Fruit fly (Drosophila melanogaster): ENCODE data around the gene CG32152.

CG32152 gene

dm6 chr3L:16181330-16181830 lies 37.5 kb upstream of the CG32152 start (continued):
- TF ChIP-seq HmgD (GFP tag; optimal IDR thresholded peaks at IDR 0.05) (no peak), sqz (GFP tag; optimal IDR thresholded peaks at IDR 0.05) (no peak), CG1602 (GFP tag; optimal IDR thresholded peaks at IDR 0.05) (no peak), disco-r (GFP tag; optimal IDR thresholded peaks at IDR 0.05) (no peak), CG6272 (GFP tag; IDR thresholded peaks at IDR 0.05) (no peak), Oli (tag; optimal IDR thresholded peaks at IDR 0.05) (no peak), H2.0 (GFP tag; IDR thresholded peaks at IDR 0.05) (no peak), ac (GFP tag; optimal IDR thresholded peaks at IDR 0.05) (no peak), Hr51 (GFP tag; optimal IDR thresholded peaks at IDR 0.05) (no peak), Hsf (GFP tag; optimal IDR thresholded peaks at IDR 0.05) (no peak), YL-1 (GFP tag; optimal IDR thresholded peaks at IDR 0.05) (no peak), C15 (GFP tag; IDR thresholded peaks at IDR 0.05) (no peak), chinmo (GFP tag; IDR thresholded peaks at IDR 0.05; ENCODE audit: partially characterized antibody) (no peak), CG1529 (GFP tag; optimal IDR thresholded peaks at IDR 0.05) (no peak), PHDP (tag; optimal IDR thresholded peaks at IDR 0.05) (no peak), CG13296 (GFP tag; optimal IDR thresholded peaks at IDR 0.05) (no peak), lov (optimal IDR thresholded peaks at IDR 0.05) (no peak), lov (GFP tag; IDR thresholded peaks at IDR 0.05) (no peak), D19B (GFP tag; optimal IDR thresholded peaks at IDR 0.05) (no peak), CG8924 (tag; optimal IDR thresholded peaks at IDR 0.05) (no peak), CG34376 (GFP tag; optimal IDR thresholded peaks at IDR 0.05) (no peak), CG12744 (GFP tag; optimal IDR thresholded peaks at IDR 0.05) (no peak), CG11093 (GFP tag; IDR thresholded peaks at IDR 0.05) (no peak), CG1024 (GFP tag; IDR thresholded peaks at IDR 0.05) (no peak), NC2β (GFP tag; optimal IDR thresholded peaks at IDR 0.05) (no peak), Atf-2 (GFP tag; optimal IDR thresholded peaks at IDR 0.05) (no peak), ftz-f1 (GFP tag; optimal IDR thresholded peaks at IDR 0.05) (no peak), vfl (GFP tag; optimal IDR thresholded peaks at IDR 0.05) (no peak), Ptx1 (GFP tag; IDR thresholded peaks at IDR 0.05) (no peak), CG12155 (GFP tag; optimal IDR thresholded peaks at IDR 0.05) (no peak), CG7556 (GFP tag; optimal IDR thresholded peaks at IDR 0.05) (no peak), run (tag; optimal IDR thresholded peaks at IDR 0.05) (no peak), CG31441 (GFP tag; IDR thresholded peaks at IDR 0.05) (0 out of 2 replicates have a peak, but pooled peaks have one; percentile 28), Fer2 (tag; optimal IDR thresholded peaks at IDR 0.05) (no peak), Lhr (GFP tag; optimal IDR thresholded peaks at IDR 0.05) (no peak), wor (GFP tag; IDR thresholded peaks at IDR 0.05) (no peak), Atf6 (GFP tag; IDR thresholded peaks at IDR 0.05) (no peak), CG11456 (GFP tag; IDR thresholded peaks at IDR 0.05) (no peak), Sry-δ (GFP tag; optimal IDR thresholded peaks at IDR 0.05) (no peak), Mrtf (GFP tag; IDR thresholded peaks at IDR 0.05) (no peak), CG3065 (GFP tag; optimal IDR thresholded peaks at IDR 0.05) (no peak), Dp (GFP tag; optimal IDR thresholded peaks at IDR 0.05) (no peak), Blimp-1 (GFP tag; optimal IDR thresholded peaks at IDR 0.05) (peak; percentile 36), sd (tag; optimal IDR thresholded peaks at IDR 0.05) (no peak), tna (GFP tag; IDR thresholded peaks at IDR 0.05; ENCODE audit: partially characterized antibody) (no peak), HLH4C (GFP tag; IDR thresholded peaks at IDR 0.05; ENCODE audit: partially characterized antibody) (no peak), stwl (tag; optimal IDR thresholded peaks at IDR 0.05) (peak; percentile 8), pb (GFP tag; optimal IDR thresholded peaks at IDR 0.05) (no peak), CG14441 (GFP tag; IDR thresholded peaks at IDR 0.05) (no peak), CG10274 (GFP tag; optimal IDR thresholded peaks at IDR 0.05) (no peak), CG1233 (GFP tag; optimal IDR thresholded peaks at IDR 0.05) (no peak), Awh (GFP tag; IDR thresholded peaks at IDR 0.05) (no peak), fru (optimal IDR thresholded peaks at IDR 0.05) (no peak)
